Worm (Caenorhabditis elegans) whole organism, L1 larva: Measurements from ENCODE around the gene F43C11.11.

Experiments
- blmp-1 ChIP-seq: fragments of 150-350 bp; optimal IDR thresholded peaks from 2 replicates; lab custom pipeline; 2014; ENCODE audit warnings: missing biosample characterization, missing genetic modification characterization
- ceh-63 ChIP-seq: fragments of 200-800 bp; sonication (Bioruptor generic); optimal IDR thresholded peaks from 2 replicates; lab custom pipeline; 2018; ENCODE audit warnings: mild to moderate bottlenecking, missing genetic modification characterization, missing compliant biosample characterization
- ceh-88 ChIP-seq: fragments of 200-800 bp; sonication (Bioruptor generic); IDR thresholded peaks from 2 replicates; pipeline ENCODE4 v1.3.6; 2022; ENCODE audit warnings: missing genetic modification characterization, missing compliant biosample characterization
- ces-1 ChIP-seq: fragments of 150-350 bp; optimal IDR thresholded peaks from 2 replicates; lab custom pipeline; 2014; ENCODE audit warnings: missing biosample characterization, missing genetic modification reagents, missing genetic modification characterization
- egl-13 ChIP-seq: sonication (generic microtip); optimal IDR thresholded peaks from 2 replicates; lab custom pipeline; 2016; ENCODE audit warnings: missing genotype, missing genetic modification reagents, missing genetic modification characterization, missing compliant biosample characterization
- fos-1 ChIP-seq: fragments of 150-350 bp; optimal IDR thresholded peaks from 2 replicates; lab custom pipeline; 2014; ENCODE audit warnings: missing biosample characterization, missing genetic modification characterization
- lir-3 ChIP-seq: sonication (generic microtip); optimal IDR thresholded peaks from 2 replicates; lab custom pipeline; 2016; ENCODE audit warnings: mild to moderate bottlenecking, missing genetic modification characterization, moderate library complexity, missing compliant biosample characterization; ENCODE audit not compliant: poor library complexity
- nhr-77 ChIP-seq: fragments of 150-350 bp; optimal IDR thresholded peaks from 2 replicates; lab custom pipeline; 2014; ENCODE audit warnings: missing biosample characterization, missing genetic modification characterization
- pag-3 ChIP-seq: sonication (generic microtip); optimal IDR thresholded peaks from 2 replicates; lab custom pipeline; 2017; ENCODE audit warnings: missing genetic modification characterization, mild to moderate bottlenecking, missing compliant biosample characterization, antibody characterized with exemption, borderline replicate concordance; ENCODE audit not compliant: insufficient read depth
- unc-30 ChIP-seq: sonication (generic microtip); optimal IDR thresholded peaks from 2 replicates; lab custom pipeline; 2017; ENCODE audit warnings: missing biosample characterization, missing genetic modification characterization

DNA sequence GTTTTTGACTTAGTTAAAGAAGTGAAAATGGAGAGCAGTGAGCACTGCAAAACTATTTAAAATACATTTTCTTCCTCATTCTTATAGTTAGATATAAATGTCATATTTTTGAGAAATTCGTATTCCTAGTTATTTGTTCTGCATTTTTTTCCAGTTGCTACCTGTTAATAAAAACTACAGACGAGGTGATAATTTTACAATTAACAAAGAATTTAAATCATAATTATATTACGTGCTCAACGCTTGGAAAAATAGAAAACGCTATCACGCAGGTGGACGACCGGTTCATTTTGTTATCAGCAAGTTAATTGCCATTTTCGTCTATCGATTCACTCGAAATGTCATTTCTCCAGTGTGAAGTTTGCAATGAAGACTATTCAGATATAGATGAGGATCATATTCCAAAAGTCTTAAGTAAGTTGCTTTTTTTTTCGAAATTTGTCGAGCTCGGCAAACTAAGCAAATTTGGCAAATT lies 45.7 kb downstream of the F43C11.11 start, which contains the start of the genes ZK1240.5 and ZK1240.9:
- TF ChIP-seq ces-1 (GFP tag; lab: Kevin White, UChicago) (no peak), pag-3 (tag; lab: Kevin White, UChicago) (no peak), fos-1 (tag; lab: Kevin White, UChicago) (no peak), lir-3 (tag; lab: Kevin White, UChicago) (no peak), blmp-1 (tag; lab: Kevin White, UChicago) (no peak), ceh-63 (no peak), ceh-88 (GFP tag; lab: Robert Waterston, UW) (no peak), nhr-77 (tag; lab: Kevin White, UChicago) (no peak), unc-30 (tag; lab: Kevin White, UChicago) (no peak), egl-13 (tag; lab: Kevin White, UChicago) (no peak)
